Fruit fly (Drosophila melanogaster) whole organism, embryonic: ENCODE measurements around the gene Bet5.
A peak's percentile ranks its signal among the peaks of the same experiment; 100 is the strongest.

Source experiments
- CG10147 ChIP-seq: fragments of 200-800 bp; sonication (Bioruptor generic); optimal IDR thresholded peaks from 2 replicates; lab custom pipeline; 2019; ENCODE audit warnings: missing biosample characterization, mild to moderate bottlenecking, missing genetic modification characterization, moderate library complexity
- CG10267 ChIP-seq: fragments of 200-800 bp; sonication (Bioruptor generic); optimal IDR thresholded peaks from 2 replicates; lab custom pipeline; 2018; ENCODE audit warnings: missing biosample characterization, mild to moderate bottlenecking, missing genetic modification characterization, moderate library complexity
- CG10959 ChIP-seq: fragments of 200-800 bp; sonication (Bioruptor generic); IDR thresholded peaks from 2 replicates; pipeline ENCODE4 v1.3.6; 2022; ENCODE audit warnings: missing biosample characterization, missing genetic modification characterization
- CG10979 ChIP-seq: fragments of 200-800 bp; sonication (Bioruptor generic); optimal IDR thresholded peaks from 2 replicates; lab custom pipeline; 2018; ENCODE audit warnings: missing biosample characterization, mild to moderate bottlenecking, missing genetic modification characterization, moderate library complexity
- CG11456 ChIP-seq: fragments of 200-800 bp; sonication (Bioruptor generic); IDR thresholded peaks from 3 replicates; pipeline ENCODE4 v1.3.6; 2022; ENCODE audit warnings: missing biosample characterization, missing genetic modification characterization
- CG12942 ChIP-seq: fragments of 200-800 bp; sonication (Bioruptor generic); optimal IDR thresholded peaks from 3 replicates; lab custom pipeline; 2016; ENCODE audit warnings: missing biosample characterization, missing genetic modification characterization
- CG15601 ChIP-seq: fragments of 200-800 bp; sonication (Bioruptor generic); optimal IDR thresholded peaks from 3 replicates; lab custom pipeline; 2019; ENCODE audit warnings: missing biosample characterization, mild to moderate bottlenecking, missing genetic modification characterization, moderate library complexity
- CG16863 ChIP-seq: fragments of 200-800 bp; sonication (Bioruptor generic); optimal IDR thresholded peaks from 3 replicates; lab custom pipeline; 2016; ENCODE audit warnings: missing biosample characterization, missing genetic modification characterization
- CG17829 ChIP-seq: fragments of 200-800 bp; optimal IDR thresholded peaks from 2 replicates; lab custom pipeline; 2019; ENCODE audit warnings: missing biosample characterization, mild to moderate bottlenecking, missing genetic modification characterization, moderate library complexity
- CG2129 ChIP-seq: fragments of 200-800 bp; sonication (Bioruptor generic); IDR thresholded peaks from 2 replicates; pipeline ENCODE4 v1.3.6; 2022; ENCODE audit warnings: missing biosample characterization, missing genetic modification characterization; ENCODE audit not compliant: partially characterized antibody
- CG31365 ChIP-seq: fragments of 200-800 bp; sonication (Bioruptor generic); optimal IDR thresholded peaks from 2 replicates; lab custom pipeline; 2018; ENCODE audit warnings: missing biosample characterization, mild to moderate bottlenecking, missing genetic modification characterization
- CG3281 ChIP-seq: fragments of 200-800 bp; sonication (Bioruptor generic); optimal IDR thresholded peaks from 3 replicates; lab custom pipeline; 2017; ENCODE audit warnings: missing biosample characterization, mild to moderate bottlenecking, missing genetic modification characterization
- CG43689 ChIP-seq: fragments of 200-800 bp; sonication (Bioruptor generic); IDR thresholded peaks from 2 replicates; pipeline ENCODE4 v1.3.6; 2022; ENCODE audit warnings: missing biosample characterization, missing genetic modification characterization
- CG6683 ChIP-seq: fragments of 200-800 bp; sonication (Bioruptor generic); optimal IDR thresholded peaks from 2 replicates; lab custom pipeline; 2017; ENCODE audit warnings: missing biosample characterization, mild to moderate bottlenecking, missing genetic modification characterization, missing genetic modification reagents
- CG8944 ChIP-seq: fragments of 200-800 bp; sonication (Bioruptor generic); optimal IDR thresholded peaks from 3 replicates; lab custom pipeline; 2016; ENCODE audit warnings: missing biosample characterization, missing genetic modification characterization
- CG9797 ChIP-seq: fragments of 200-800 bp; sonication (Bioruptor generic); optimal IDR thresholded peaks from 3 replicates; lab custom pipeline; 2018; ENCODE audit warnings: missing biosample characterization, mild to moderate bottlenecking, missing genetic modification characterization
- CG9876 ChIP-seq: fragments of 200-800 bp; sonication (Bioruptor generic); optimal IDR thresholded peaks from 2 replicates; lab custom pipeline; 2016; ENCODE audit warnings: missing biosample characterization, missing genetic modification characterization
- Chrac-16 ChIP-seq: fragments of 200-800 bp; sonication (Bioruptor generic); optimal IDR thresholded peaks from 3 replicates; lab custom pipeline; 2016; ENCODE audit warnings: missing biosample characterization, missing genetic modification characterization
- Dip3 ChIP-seq: fragments of 200-800 bp; sonication (Bioruptor generic); optimal IDR thresholded peaks from 3 replicates; lab custom pipeline; 2016; ENCODE audit warnings: missing biosample characterization, missing genetic modification characterization
- Dll ChIP-seq: fragments of 200-800 bp; sonication (Bioruptor generic); IDR thresholded peaks from 4 replicates; pipeline ENCODE4 v1.3.6; 2022; ENCODE audit warnings: missing biosample characterization, missing genetic modification characterization; ENCODE audit not compliant: partially characterized antibody
- GATAe ChIP-seq: fragments of 200-800 bp; sonication (Bioruptor generic); conservative IDR thresholded peaks from 2 replicates; pipeline ENCODE4 v1.3.6; 2022; ENCODE audit warnings: missing biosample characterization, missing genetic modification characterization
- HLHmδ ChIP-seq: fragments of 200-800 bp; sonication (Bioruptor generic); optimal IDR thresholded peaks from 2 replicates; lab custom pipeline; 2018; ENCODE audit warnings: missing biosample characterization, mild to moderate bottlenecking, missing genetic modification characterization, moderate library complexity
- Hmx ChIP-seq: fragments of 200-800 bp; sonication (Bioruptor generic); optimal IDR thresholded peaks from 2 replicates; lab custom pipeline; 2016; ENCODE audit warnings: missing biosample characterization, missing genetic modification characterization
- Lhr ChIP-seq: fragments of 200-800 bp; sonication (Bioruptor generic); optimal IDR thresholded peaks from 3 replicates; lab custom pipeline; 2017; ENCODE audit warnings: mild to moderate bottlenecking, missing biosample characterization, missing genetic modification reagents, missing genetic modification characterization
- Meics ChIP-seq: fragments of 200-800 bp; sonication (Bioruptor generic); optimal IDR thresholded peaks from 2 replicates; lab custom pipeline; 2017; ENCODE audit warnings: missing biosample characterization, mild to moderate bottlenecking, missing genetic modification characterization
- Mrtf ChIP-seq: fragments of 200-800 bp; sonication (Bioruptor generic); IDR thresholded peaks from 3 replicates; pipeline ENCODE4 v1.3.6; 2022; ENCODE audit warnings: missing biosample characterization, missing genetic modification characterization
- Rfx ChIP-seq: fragments of 200-800 bp; sonication (Bioruptor generic); IDR thresholded peaks from 2 replicates; pipeline ENCODE4 v1.3.6; 2022; ENCODE audit warnings: missing biosample characterization, missing genetic modification characterization
- Tbp ChIP-seq: fragments of >200 bp; optimal IDR thresholded peaks from 2 replicates; lab custom pipeline; 2018; ENCODE audit warnings: missing biosample characterization, missing genetic modification characterization
- Usf ChIP-seq: fragments of 200-800 bp; sonication (Bioruptor generic); optimal IDR thresholded peaks from 2 replicates; lab custom pipeline; 2017; ENCODE audit warnings: missing genotype, missing biosample characterization, missing genetic modification characterization
- cas ChIP-seq: fragments of 200-800 bp; sonication (Bioruptor generic); IDR thresholded peaks from 2 replicates; pipeline ENCODE4 v1.3.6; 2022; ENCODE audit warnings: missing biosample characterization, missing genetic modification characterization
- chn ChIP-seq: fragments of 200-800 bp; sonication (Bioruptor generic); optimal IDR thresholded peaks from 2 replicates; lab custom pipeline; 2016; ENCODE audit warnings: missing biosample characterization, missing genetic modification characterization
- dimm ChIP-seq: fragments of 200-800 bp; sonication (Bioruptor generic); IDR thresholded peaks from 2 replicates; pipeline ENCODE4 v1.3.6; 2022; ENCODE audit warnings: missing biosample characterization, missing genetic modification characterization
- esg ChIP-seq: fragments of 200-800 bp; sonication (Bioruptor generic); conservative IDR thresholded peaks from 2 replicates; pipeline ENCODE4 v1.3.6; 2022; ENCODE audit warnings: missing biosample characterization, missing genetic modification characterization
- fd102C ChIP-seq: fragments of 200-800 bp; sonication (Bioruptor generic); optimal IDR thresholded peaks from 2 replicates; lab custom pipeline; 2018; ENCODE audit warnings: missing biosample characterization, mild to moderate bottlenecking, missing genetic modification characterization, moderate library complexity
- gcm ChIP-seq: fragments of 200-800 bp; sonication (Bioruptor generic); optimal IDR thresholded peaks from 2 replicates; lab custom pipeline; 2019; ENCODE audit warnings: missing biosample characterization, mild to moderate bottlenecking, missing genetic modification characterization, moderate library complexity
- gcm2 ChIP-seq: fragments of 200-800 bp; sonication (Bioruptor generic); optimal IDR thresholded peaks from 2 replicates; lab custom pipeline; 2016; ENCODE audit warnings: missing biosample characterization, missing genetic modification characterization
- gsb-n ChIP-seq: fragments of 200-800 bp; sonication (Bioruptor generic); optimal IDR thresholded peaks from 3 replicates; lab custom pipeline; 2018; ENCODE audit warnings: missing biosample characterization, mild to moderate bottlenecking, missing genetic modification characterization
- gt ChIP-seq: fragments of 200-800 bp; sonication (Bioruptor generic); IDR thresholded peaks from 2 replicates; pipeline ENCODE4 v1.3.6; 2022; ENCODE audit warnings: missing biosample characterization, missing genetic modification characterization
- jing ChIP-seq: fragments of 200-800 bp; sonication (Bioruptor generic); optimal IDR thresholded peaks from 2 replicates; lab custom pipeline; 2018; ENCODE audit warnings: missing biosample characterization, mild to moderate bottlenecking, missing genetic modification characterization
- jumu ChIP-seq: fragments of 200-800 bp; sonication (Bioruptor generic); optimal IDR thresholded peaks from 3 replicates; lab custom pipeline; 2016; ENCODE audit warnings: missing biosample characterization, missing genetic modification characterization
- kah ChIP-seq: fragments of 200-800 bp; sonication (Bioruptor generic); optimal IDR thresholded peaks from 2 replicates; lab custom pipeline; 2018; ENCODE audit warnings: missing biosample characterization, mild to moderate bottlenecking, missing genetic modification characterization
- kni ChIP-seq: fragments of 200-800 bp; sonication (Bioruptor generic); optimal IDR thresholded peaks from 3 replicates; lab custom pipeline; 2017; ENCODE audit warnings: mild to moderate bottlenecking, missing biosample characterization, missing genetic modification reagents, missing genetic modification characterization
- lbe ChIP-seq: fragments of 200-800 bp; sonication (Bioruptor generic); optimal IDR thresholded peaks from 2 replicates; lab custom pipeline; 2016; ENCODE audit warnings: missing biosample characterization, mild to moderate bottlenecking, missing genetic modification characterization
- ranshi ChIP-seq: fragments of 200-800 bp; sonication (Bioruptor generic); IDR thresholded peaks from 2 replicates; pipeline ENCODE4 v1.3.6; 2022; ENCODE audit warnings: missing biosample characterization, missing genetic modification characterization
- slp2 ChIP-seq: fragments of 200-800 bp; sonication (Bioruptor generic); optimal IDR thresholded peaks from 2 replicates; lab custom pipeline; 2016; ENCODE audit warnings: missing biosample characterization, missing genetic modification characterization
- sr ChIP-seq: fragments of 200-800 bp; sonication (Bioruptor generic); IDR thresholded peaks from 3 replicates; pipeline ENCODE4 v1.3.6; 2022; ENCODE audit warnings: missing biosample characterization, missing genetic modification characterization
- toy ChIP-seq: fragments of 200-800 bp; sonication (Bioruptor generic); IDR thresholded peaks from 2 replicates; pipeline ENCODE4 v1.3.6; 2022; ENCODE audit warnings: missing biosample characterization, missing genetic modification characterization
- trem ChIP-seq: fragments of 200-800 bp; optimal IDR thresholded peaks from 3 replicates; lab custom pipeline; 2019; ENCODE audit warnings: missing biosample characterization, mild to moderate bottlenecking, missing genetic modification characterization, moderate library complexity
- vfl ChIP-seq: fragments of 200-800 bp; sonication (Bioruptor generic); optimal IDR thresholded peaks from 2 replicates; lab custom pipeline; 2016; ENCODE audit warnings: missing biosample characterization, missing genetic modification characterization

The Bet5 gene

DNA sequence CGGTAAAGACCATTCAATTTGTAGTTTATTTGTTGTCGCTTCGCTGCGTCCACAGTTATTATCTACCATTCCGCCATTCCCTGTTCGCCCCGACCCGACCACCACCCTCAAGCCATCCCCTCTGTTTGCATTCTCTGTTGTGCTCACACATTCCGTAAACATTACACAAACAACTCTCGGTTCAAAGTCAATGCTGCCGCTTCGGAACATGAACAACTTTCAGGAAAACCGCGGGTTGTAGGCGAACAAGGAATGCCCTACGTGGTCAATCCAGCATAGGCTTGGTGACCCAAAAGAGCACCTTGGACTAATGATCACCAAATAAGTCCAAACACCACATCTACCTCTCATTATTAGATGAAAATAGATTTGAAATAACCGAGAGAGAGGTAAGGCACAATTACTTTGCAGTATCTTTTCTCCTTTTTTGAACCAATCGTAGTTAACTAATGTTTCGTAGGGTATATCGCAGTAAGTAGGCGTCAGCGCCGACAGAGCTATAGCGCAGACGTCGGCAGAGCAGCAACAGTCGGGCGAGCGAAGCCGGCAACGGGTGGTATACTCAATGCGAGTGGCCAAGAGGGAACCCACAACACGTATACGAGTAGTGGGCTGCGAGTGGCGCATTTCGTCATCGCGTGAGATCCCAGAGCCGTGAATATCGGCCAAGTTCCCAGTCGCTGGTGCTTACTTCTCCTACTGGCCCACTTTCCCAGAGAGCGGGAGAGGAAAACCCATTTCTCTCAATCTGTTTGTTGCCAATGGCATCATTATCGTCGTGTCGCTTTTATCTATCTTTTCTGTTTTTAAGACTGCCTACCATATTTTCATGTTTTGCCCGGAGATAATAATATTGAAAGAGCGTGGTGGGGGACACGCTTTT is 23.3 kb downstream of the Bet5 start (continued):
- TF ChIP-seq jing (GFP tag; lab: Kevin White, UChicago) (peak; percentile 93), kni (GFP tag; lab: Kevin White, UChicago) (peak; percentile 90), CG17829 (tag; lab: Kevin White, UChicago) (peak; percentile 91), vfl (peak; percentile 92), CG8944 (GFP tag; lab: Kevin White, UChicago) (peak; percentile 98), gsb-n (peak; percentile 76), esg (GFP tag; lab: Robert Waterston, UW) (peak; percentile 97), CG6683 (GFP tag; lab: Kevin White, UChicago) (peak; percentile 93), Mrtf (GFP tag; lab: Robert Waterston, UW) (peak; percentile 90), CG10267 (peak; percentile 91), lbe (GFP tag; lab: Kevin White, UChicago) (no peak), GATAe (GFP tag; lab: Robert Waterston, UW) (peak; percentile 77), CG15601 (peak; percentile 87), Meics (GFP tag; lab: Kevin White, UChicago) (peak; percentile 97), Lhr (GFP tag; lab: Kevin White, UChicago) (peak; percentile 67), CG3281 (GFP tag; lab: Kevin White, UChicago) (peak; percentile 96), ranshi (GFP tag; lab: Robert Waterston, UW) (peak; percentile 98), dimm (peak; percentile 94), sr (GFP tag; lab: Robert Waterston, UW) (peak; percentile 44; the same call in 2 of the 3 replicates), chn (GFP tag; lab: Kevin White, UChicago) (peak; percentile 93), Rfx (GFP tag; lab: Robert Waterston, UW) (peak; percentile 95), trem (tag; lab: Kevin White, UChicago) (peak; percentile 92), cas (GFP tag; lab: Robert Waterston, UW) (peak; percentile 70), CG9876 (GFP tag; lab: Kevin White, UChicago) (peak; percentile 97), jumu (GFP tag; lab: Kevin White, UChicago) (peak; percentile 97), CG9797 (GFP tag; lab: Kevin White, UChicago) (peak; percentile 54), CG16863 (GFP tag; lab: Kevin White, UChicago) (peak; percentile 95), Dip3 (peak; percentile 98), toy (GFP tag; lab: Robert Waterston, UW) (peak; percentile 77), Usf (GFP tag; lab: Kevin White, UChicago) (peak; percentile 83), gcm2 (peak; percentile 66), HLHmδ (GFP tag; lab: Kevin White, UChicago) (peak; percentile 90), gcm (GFP tag; lab: Kevin White, UChicago) (peak; percentile 81), Dll (GFP tag; lab: Robert Waterston, UW) (no peak), CG10147 (peak; percentile 97), kah (GFP tag; lab: Kevin White, UChicago) (peak; percentile 85), Chrac-16 (GFP tag; lab: Kevin White, UChicago) (peak; percentile 89), CG43689 (GFP tag; lab: Robert Waterston, UW) (peak; percentile 92), gt (GFP tag; lab: Robert Waterston, UW) (peak; percentile 78), fd102C (GFP tag; lab: Kevin White, UChicago) (peak; percentile 22), Tbp (GFP tag; lab: Kevin White, UChicago) (no peak), CG10959 (peak; percentile 88), Hmx (GFP tag; lab: Kevin White, UChicago) (peak; percentile 93), CG12942 (GFP tag; lab: Kevin White, UChicago) (peak; percentile 93), CG11456 (GFP tag; lab: Robert Waterston, UW) (peak; percentile 91), CG31365 (tag; lab: Kevin White, UChicago) (peak; percentile 89), CG2129 (GFP tag; lab: Robert Waterston, UW) (no peak), CG10979 (tag; lab: Kevin White, UChicago) (peak; percentile 97), slp2 (peak; percentile 96)
